Fruit fly (Drosophila melanogaster) Kc167 (cell line): ENCODE measurements around the gene Tctp.

Experiments
- h ChIP-seq: fragments of >200 bp; optimal IDR thresholded peaks from 3 replicates; lab custom pipeline; 2018; ENCODE audit warnings: missing external identifiers
- insv ChIP-seq: fragments of >200 bp; optimal IDR thresholded peaks from 3 replicates; lab custom pipeline; 2018; ENCODE audit warnings: missing external identifiers

DNA sequence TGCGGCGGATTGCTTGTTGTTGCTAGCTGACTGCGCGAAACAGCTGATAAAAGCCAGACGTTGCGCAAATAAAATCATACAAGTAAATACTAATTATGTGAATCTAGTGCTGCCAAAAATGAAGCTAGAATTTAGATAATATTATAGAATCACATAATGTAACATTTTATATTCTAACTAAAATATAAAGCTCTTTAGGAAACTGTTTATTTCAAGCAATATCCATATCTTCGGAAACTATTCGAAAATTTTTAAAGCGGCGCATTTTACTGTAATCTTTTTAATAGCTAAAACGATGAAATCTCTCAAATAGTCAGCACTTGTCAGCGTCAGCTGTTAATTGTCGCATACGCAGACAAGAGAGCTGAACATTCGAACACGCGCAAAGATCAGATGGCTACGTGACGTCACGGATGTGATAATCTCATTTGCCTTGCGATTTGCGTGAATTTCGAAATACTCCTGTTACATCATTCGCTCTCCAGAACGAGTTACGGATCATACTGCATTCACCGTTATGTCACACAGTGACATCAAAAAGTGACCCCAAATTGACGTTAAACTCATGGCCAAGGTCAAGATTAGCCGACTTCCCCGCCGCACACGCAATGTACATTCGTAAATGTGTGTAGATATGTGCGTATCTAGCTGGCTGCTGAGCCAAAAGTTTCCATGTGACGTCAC, 33.2 kb downstream of the Tctp start:
- TF ChIP-seq insv (lab: Kevin White, UChicago) (no peak), h (lab: Kevin White, UChicago) (no peak)
